Fruit fly (Drosophila melanogaster): ENCODE measurements around the gene Bet3.

The Bet3 gene

DNA sequence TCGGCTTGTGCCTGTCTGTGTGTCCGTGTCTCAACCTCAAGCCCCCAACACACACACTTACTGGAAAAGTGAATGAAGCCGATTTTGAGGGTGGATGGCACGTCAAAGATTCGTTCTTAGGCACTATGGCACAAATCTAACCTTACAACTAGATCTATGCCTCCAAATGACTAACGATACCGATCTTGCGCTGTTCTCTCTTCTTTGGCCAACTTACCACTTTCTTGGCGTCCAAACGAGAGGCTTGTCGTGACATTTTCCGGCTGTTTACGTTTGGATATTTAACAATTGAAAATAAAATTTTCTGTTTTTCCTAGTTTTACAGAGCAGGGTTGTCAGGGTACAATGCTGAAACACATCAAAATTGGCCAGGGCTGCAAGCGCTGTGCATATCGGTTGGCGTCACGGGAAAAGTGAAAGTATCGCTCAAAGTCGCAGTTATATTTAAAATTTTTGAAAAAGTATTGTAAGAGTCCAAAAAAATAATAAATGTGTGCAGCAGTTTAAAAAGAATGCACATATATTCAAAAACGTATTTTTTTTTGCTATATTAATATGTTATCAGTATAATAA is at the start of gene Bet3, which contains the start of gene Nf-YA:
Bet3 (minus strand) TSS at position 361 of the 573 bp plus-strand sequence.
Nf-YA (minus strand) TSS at position 361 of the 573 bp plus-strand sequence.
- peak; percentile 22 for TF ChIP-seq CG17801 (GFP tag; optimal IDR thresholded peaks at IDR 0.05; ENCODE audit: partially characterized antibody)

- TF ChIP-seq CG17801 (GFP tag; optimal IDR thresholded peaks at IDR 0.05; ENCODE audit: partially characterized antibody): no peak
These were observed 49.3 kb upstream of the Bet3 start for dm6 chr3L:9491331-9491730.

DNA sequence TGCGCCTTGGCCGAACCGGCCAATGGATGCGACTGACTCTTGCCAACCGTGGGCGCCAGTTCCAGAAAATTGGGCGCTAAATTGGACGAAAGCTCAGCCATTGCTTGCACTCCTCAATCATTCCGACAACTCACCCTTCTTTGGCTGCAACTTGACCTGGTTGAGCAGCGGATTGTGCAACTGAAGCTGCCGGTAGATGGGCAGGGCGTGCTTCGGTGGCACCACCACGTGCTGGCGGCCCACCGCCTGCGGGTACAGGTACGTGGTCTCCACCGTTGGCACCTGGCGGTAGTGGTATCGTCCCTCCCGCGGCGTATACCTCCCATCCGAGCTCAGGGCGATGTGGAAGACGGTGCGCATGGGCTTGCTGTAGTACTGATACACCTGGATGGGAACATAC is 48.4 kb upstream of the Bet3 start:
- no peak for TF ChIP-seq CG17801 (GFP tag; optimal IDR thresholded peaks at IDR 0.05; ENCODE audit: partially characterized antibody)

DNA sequence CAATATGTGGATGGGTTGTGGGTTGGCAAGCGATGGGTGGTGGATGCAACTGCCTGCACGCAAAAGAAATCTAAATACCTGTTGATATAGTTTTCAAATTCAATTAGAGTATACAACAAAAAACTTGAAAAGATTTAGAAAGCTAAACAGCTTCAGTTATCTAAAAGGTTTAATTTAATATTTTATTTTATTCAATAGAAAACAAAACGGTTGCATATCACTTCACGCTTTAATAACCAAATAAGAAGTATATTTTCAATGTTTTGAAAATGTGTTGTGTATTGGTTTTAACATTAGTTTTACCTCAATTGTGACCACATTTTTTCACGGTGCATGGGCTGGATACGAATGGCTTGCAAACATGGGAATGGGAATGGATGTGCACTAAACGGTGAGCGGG is 47.6 kb upstream of the Bet3 start:
- no peak for TF ChIP-seq CG17801 (GFP tag; optimal IDR thresholded peaks at IDR 0.05; ENCODE audit: partially characterized antibody)

DNA sequence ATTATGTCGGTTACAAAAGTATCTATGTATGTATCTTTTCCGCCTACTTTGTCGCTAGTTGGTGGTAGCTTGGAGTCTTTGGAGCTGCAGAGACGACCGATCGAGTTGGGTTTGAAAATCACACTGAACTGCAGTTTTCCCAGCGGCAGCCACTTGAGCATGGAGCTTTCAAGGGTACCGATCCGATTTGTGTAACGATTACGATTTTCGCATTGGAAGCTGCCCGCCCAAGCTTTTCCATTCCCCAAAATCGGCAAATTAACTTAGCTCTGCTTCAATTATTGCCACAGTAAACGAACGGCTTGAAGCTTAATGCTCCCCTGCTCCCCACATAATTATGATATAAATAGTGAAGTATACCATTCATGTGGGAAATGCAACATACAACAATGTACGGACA is 47.1 kb upstream of the Bet3 start, which contains the start of gene CG32036:
CG32036 (minus strand) TSS at position 101 of the 400 bp plus-strand sequence.
- no peak for TF ChIP-seq CG17801 (GFP tag; optimal IDR thresholded peaks at IDR 0.05; ENCODE audit: partially characterized antibody)

dm6 chr3L:9487586-9487985 is 45.5 kb upstream of the Bet3 start, which contains the start of gene pall:
pall (minus strand) TSS chr3L:9487790.
- TF ChIP-seq CG17801 (GFP tag; optimal IDR thresholded peaks at IDR 0.05; ENCODE audit: partially characterized antibody): peak; percentile 28

DNA sequence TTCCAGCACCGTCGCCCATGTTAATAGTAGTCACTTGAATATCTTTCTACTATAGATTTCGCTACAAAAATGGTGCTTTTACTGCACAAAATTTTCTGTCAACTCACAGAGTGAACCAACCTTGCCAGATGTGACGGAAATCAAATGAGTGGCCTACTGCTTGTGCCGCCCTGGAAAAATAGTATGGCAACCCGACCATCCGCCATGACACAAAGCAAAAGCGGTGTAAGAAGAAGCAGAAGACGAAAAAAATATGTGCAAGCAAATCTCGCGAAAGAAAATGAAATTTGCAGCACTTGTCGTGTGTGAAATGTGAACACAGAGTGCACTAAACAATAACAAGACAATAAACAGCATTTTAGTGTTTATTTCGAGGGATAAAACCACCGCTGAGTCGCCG is 34.8 kb upstream of the Bet3 start, which contains the start of the genes Uch-L5 and Jarid2:
Uch-L5 (minus strand) TSS at position 137 of the 400 bp plus-strand sequence.
Jarid2 (plus strand) TSS at position 210 of the 400 bp plus-strand sequence.
- peak; percentile 79 for TF ChIP-seq CG17801 (GFP tag; optimal IDR thresholded peaks at IDR 0.05; ENCODE audit: partially characterized antibody)

DNA sequence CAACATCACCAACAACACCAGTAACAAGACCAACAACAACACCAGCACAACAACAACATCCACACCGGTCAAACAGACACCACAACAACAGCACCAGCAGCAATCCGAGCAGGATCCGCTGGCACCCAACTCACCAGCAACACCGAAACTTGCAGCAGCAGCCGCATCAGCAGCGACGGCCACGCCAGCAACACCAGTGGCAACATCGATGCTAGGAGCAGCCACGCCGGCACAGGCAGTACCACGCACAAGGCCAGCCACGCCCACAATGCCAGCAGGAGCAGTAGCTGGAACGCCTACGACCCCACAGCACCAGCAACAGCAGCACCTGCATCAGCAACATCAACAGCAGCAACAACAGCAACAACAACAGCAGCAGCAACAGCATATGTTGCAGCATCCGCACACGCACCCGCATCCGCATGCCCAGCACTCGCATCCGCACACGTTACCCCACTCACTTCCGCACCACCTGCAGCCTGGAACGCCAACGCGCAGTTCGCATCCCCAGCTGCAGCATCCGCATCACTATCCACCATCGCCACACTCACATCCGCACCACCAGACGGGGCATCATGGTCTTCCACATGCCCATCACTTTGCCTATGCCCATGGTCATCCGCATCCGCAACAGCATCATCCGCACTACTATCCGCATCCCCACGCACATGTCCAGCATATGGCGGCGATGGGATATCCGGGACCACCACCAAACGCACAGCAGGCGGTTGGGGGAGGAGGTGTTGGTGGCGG is 29.3 kb upstream of the Bet3 start:
- TF ChIP-seq CG17801 (GFP tag; optimal IDR thresholded peaks at IDR 0.05; ENCODE audit: partially characterized antibody): no peak

dm6 chr3L:9469079-9469478 is 27.0 kb upstream of the Bet3 start:
- no peak for TF ChIP-seq CG17801 (GFP tag; optimal IDR thresholded peaks at IDR 0.05; ENCODE audit: partially characterized antibody)

- TF ChIP-seq CG17801 (GFP tag; optimal IDR thresholded peaks at IDR 0.05; ENCODE audit: partially characterized antibody): no peak
These were observed 26.3 kb upstream of the Bet3 start for dm6 chr3L:9468261-9468890.

- TF ChIP-seq CG17801 (GFP tag; optimal IDR thresholded peaks at IDR 0.05; ENCODE audit: partially characterized antibody): no peak
These were observed 25.7 kb upstream of the Bet3 start for dm6 chr3L:9467763-9468206.

DNA sequence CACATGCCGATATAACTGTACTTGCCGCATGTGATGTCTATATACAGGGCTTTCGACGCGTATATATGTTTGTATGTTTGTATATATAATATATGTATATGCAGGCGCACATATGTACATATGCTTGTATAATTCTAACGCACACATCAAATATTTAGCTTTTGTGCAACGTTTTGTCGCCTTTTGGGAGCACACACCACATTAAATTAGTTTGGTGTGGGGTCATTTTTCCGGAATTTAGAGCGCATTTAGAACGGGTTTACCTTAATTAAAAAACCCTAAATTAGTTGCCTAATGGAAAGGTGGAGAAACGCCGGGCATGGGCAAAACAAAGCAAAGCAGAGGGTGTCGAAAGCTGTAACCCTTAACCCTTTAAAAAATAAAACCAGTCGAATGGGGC is 25.2 kb upstream of the Bet3 start:
- no peak for TF ChIP-seq CG17801 (GFP tag; optimal IDR thresholded peaks at IDR 0.05; ENCODE audit: partially characterized antibody)

- TF ChIP-seq CG17801 (GFP tag; optimal IDR thresholded peaks at IDR 0.05; ENCODE audit: partially characterized antibody): no peak
These were observed 24.5 kb upstream of the Bet3 start for dm6 chr3L:9466595-9466994.

- no peak for TF ChIP-seq CG17801 (GFP tag; optimal IDR thresholded peaks at IDR 0.05; ENCODE audit: partially characterized antibody)
These were observed 23.7 kb upstream of the Bet3 start for dm6 chr3L:9465652-9466244.

DNA sequence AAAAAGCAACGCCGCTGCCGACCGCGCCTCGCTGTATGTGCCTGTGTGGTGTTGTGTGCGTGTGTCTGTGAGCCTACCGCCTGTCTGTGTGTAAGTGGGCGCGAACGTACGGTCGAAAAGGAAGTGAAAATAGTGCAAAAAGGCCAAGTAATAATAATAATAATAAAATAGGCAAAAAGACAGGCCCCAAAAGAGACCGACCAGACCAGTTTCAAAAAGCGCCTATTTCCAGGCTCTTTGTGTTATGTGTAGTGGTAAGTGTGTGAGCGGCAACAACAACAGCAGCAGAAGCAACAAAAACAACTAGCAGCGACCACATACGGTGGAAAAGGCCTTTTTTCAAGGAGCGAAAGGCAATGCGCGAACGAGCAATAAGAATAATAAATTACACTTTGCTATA is 20.7 kb upstream of the Bet3 start:
- no peak for TF ChIP-seq CG17801 (GFP tag; optimal IDR thresholded peaks at IDR 0.05; ENCODE audit: partially characterized antibody)

Measured in ovary, adult (tissue).